Fruit fly (Drosophila melanogaster): ENCODE data around the gene glo.

Gene glo

DNA sequence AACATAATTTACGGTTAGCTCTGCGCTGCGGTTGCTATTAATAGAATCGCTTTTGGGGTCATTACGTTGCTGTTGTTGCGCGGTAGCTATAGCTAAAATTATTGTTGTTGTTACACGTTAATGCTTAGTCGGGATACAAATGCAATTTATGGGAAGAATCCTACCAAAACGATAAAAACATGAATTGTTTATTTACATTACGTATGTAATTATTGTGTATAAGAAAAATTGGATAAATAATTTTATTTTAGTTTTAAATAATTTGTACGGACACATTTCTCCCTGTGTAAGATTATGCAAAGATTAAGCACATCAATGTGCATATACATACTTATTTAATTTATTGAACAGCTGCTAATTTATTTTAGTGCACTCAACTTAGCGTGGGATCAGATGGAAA, 32.7 kb upstream of the glo start (continued):
- TF ChIP-seq CG30020 (tag; optimal IDR thresholded peaks at IDR 0.05) (no peak), Blimp-1 (GFP tag; optimal IDR thresholded peaks at IDR 0.05) (peak; percentile 87), Hr51 (GFP tag; optimal IDR thresholded peaks at IDR 0.05) (peak in 1 of 2 experiments; percentile 67), Six4 (GFP tag; optimal IDR thresholded peaks at IDR 0.05) (peak; percentile 3), lola (GFP tag; optimal IDR thresholded peaks at IDR 0.05) (peak in 1 of 3 experiments; percentile 73), HHEX (GFP tag; optimal IDR thresholded peaks at IDR 0.05) (no peak), vvl (GFP tag; IDR thresholded peaks at IDR 0.05) (peak; percentile 71), ERR (GFP tag; optimal IDR thresholded peaks at IDR 0.05) (no peak), Tbp (GFP tag; optimal IDR thresholded peaks at IDR 0.05) (no peak), CG9817 (tag; optimal IDR thresholded peaks at IDR 0.05) (peak; percentile 6), ewg (GFP tag; optimal IDR thresholded peaks at IDR 0.05) (peak; percentile 52), Sry-β (GFP tag; optimal IDR thresholded peaks at IDR 0.05) (peak; percentile 7), CG32767 (GFP tag; IDR thresholded peaks at IDR 0.05) (no peak), jigr1 (GFP tag; IDR thresholded peaks at IDR 0.05) (no peak), pho (GFP tag; optimal IDR thresholded peaks at IDR 0.05) (no peak), crc (GFP tag; optimal IDR thresholded peaks at IDR 0.05) (no peak), Hey (tag; optimal IDR thresholded peaks at IDR 0.05) (no peak), run (tag; optimal IDR thresholded peaks at IDR 0.05) (peak; percentile 26), CG8388 (GFP tag; optimal IDR thresholded peaks at IDR 0.05) (peak; percentile 73), hkb (optimal IDR thresholded peaks at IDR 0.05) (no peak), hkb (GFP tag; IDR thresholded peaks at IDR 0.05) (0 out of 2 replicates have a peak, but pooled peaks have one; percentile 36), Ptx1 (GFP tag; IDR thresholded peaks at IDR 0.05) (peak; percentile 58), CG4707 (GFP tag; optimal IDR thresholded peaks at IDR 0.05) (peak; percentile 42), CG17829 (tag; optimal IDR thresholded peaks at IDR 0.05) (peak; percentile 76), rib (GFP tag; IDR thresholded peaks at IDR 0.05) (0 out of 2 replicates have a peak, but pooled peaks have one; percentile 4), ems (GFP tag; optimal IDR thresholded peaks at IDR 0.05) (no peak), Nf-YB (GFP tag; optimal IDR thresholded peaks at IDR 0.05) (peak; percentile 39), fd102C (GFP tag; optimal IDR thresholded peaks at IDR 0.05) (no peak), CG7963 (GFP tag; IDR thresholded peaks at IDR 0.05; ENCODE audit: partially characterized antibody) (no peak), CG5953 (GFP tag; IDR thresholded peaks at IDR 0.05) (no peak), pan (optimal IDR thresholded peaks at IDR 0.05) (no peak), pan (GFP tag; optimal IDR thresholded peaks at IDR 0.05 in 1 of 2, IDR thresholded peaks at IDR 0.05 in 1 of 2) (peak in 1 of 2 experiments; percentile 57), CG30403 (GFP tag; optimal IDR thresholded peaks at IDR 0.05) (peak; percentile 11), CG16813 (GFP tag; IDR thresholded peaks at IDR 0.05; ENCODE audit: partially characterized antibody) (no peak), NFAT (GFP tag; IDR thresholded peaks at IDR 0.05) (no peak), Lhr (GFP tag; optimal IDR thresholded peaks at IDR 0.05) (peak; percentile 22), so (GFP tag; IDR thresholded peaks at IDR 0.05) (no peak), D19A (tag; optimal IDR thresholded peaks at IDR 0.05) (peak; percentile 75), Xrp1 (GFP tag; IDR thresholded peaks at IDR 0.05) (peak; percentile 76), CG8765 (GFP tag; IDR thresholded peaks at IDR 0.05) (no peak), dysf (GFP tag; IDR thresholded peaks at IDR 0.05) (peak; percentile 33; the same call in 1 of the 3 replicates), croc (GFP tag; conservative IDR thresholded peaks at IDR 0.05) (peak; percentile 51), CG10431 (GFP tag; optimal IDR thresholded peaks at IDR 0.05) (no peak), grn (GFP tag; optimal IDR thresholded peaks at IDR 0.05) (no peak), CG12299 (tag; optimal IDR thresholded peaks at IDR 0.05) (peak; percentile 29), CG10979 (tag; optimal IDR thresholded peaks at IDR 0.05) (peak; percentile 84), CG31388 (GFP tag; optimal IDR thresholded peaks at IDR 0.05) (peak; percentile 6), Sox102F (GFP tag; optimal IDR thresholded peaks at IDR 0.05) (peak; percentile 81), HLH54F (GFP tag; optimal IDR thresholded peaks at IDR 0.05) (no peak), jing (GFP tag; optimal IDR thresholded peaks at IDR 0.05) (no peak), wor (GFP tag; IDR thresholded peaks at IDR 0.05) (peak; percentile 45)
